Fruit fly (Drosophila melanogaster) whole organism, wandering third instar larva: ENCODE measurements around the gene PK1-R.
A peak's percentile ranks its signal among the peaks of the same experiment; 100 is the strongest.

Experiments
- CrebA ChIP-seq: fragments of 200-800 bp; sonication (Bioruptor generic); optimal IDR thresholded peaks from 2 replicates; lab custom pipeline; 2016; ENCODE audit warnings: missing biosample characterization, mild to moderate bottlenecking, missing genetic modification characterization, borderline replicate concordance
- Dfd ChIP-seq: fragments of >200 bp; optimal IDR thresholded peaks from 2 replicates; lab custom pipeline; 2017; ENCODE audit warnings: missing biosample characterization, missing genetic modification characterization
- GATAd ChIP-seq: sonication (Bioruptor generic); optimal IDR thresholded peaks from 2 replicates; lab custom pipeline; 2016; ENCODE audit warnings: missing biosample characterization, missing genetic modification characterization
- HLH106 ChIP-seq: fragments of 200-800 bp; optimal IDR thresholded peaks from 3 replicates; lab custom pipeline; 2019; ENCODE audit warnings: missing biosample characterization, mild to moderate bottlenecking, missing genetic modification characterization, moderate library complexity
- Hnf4 ChIP-seq: fragments of 200-800 bp; sonication (Bioruptor generic); optimal IDR thresholded peaks from 2 replicates; lab custom pipeline; 2016; ENCODE audit warnings: missing biosample characterization, mild to moderate bottlenecking, missing genetic modification characterization
- Hr78 ChIP-seq: fragments of >200 bp; optimal IDR thresholded peaks from 2 replicates; lab custom pipeline; 2017; ENCODE audit warnings: missing biosample characterization, missing genetic modification characterization
- Hr83 ChIP-seq: fragments of 200-300 bp; sonication (Bioruptor generic); optimal IDR thresholded peaks from 2 replicates; lab custom pipeline; 2016; ENCODE audit warnings: missing biosample characterization, mild to moderate bottlenecking, missing genetic modification characterization, moderate library complexity; ENCODE audit not compliant: poor library complexity, severe bottlenecking
- Mio ChIP-seq: sonication (Bioruptor generic); optimal IDR thresholded peaks from 2 replicates; lab custom pipeline; 2016; ENCODE audit warnings: missing biosample characterization, missing genetic modification characterization
- Myc ChIP-seq: fragments of >200 bp; optimal IDR thresholded peaks from 2 replicates; lab custom pipeline; 2017
- N ChIP-seq: fragments of >200 bp; optimal IDR thresholded peaks from 2 replicates; lab custom pipeline; 2018; ENCODE audit warnings: missing biosample characterization, missing external identifiers, missing genetic modification characterization
- OdsH ChIP-seq: fragments of 200-800 bp; sonication (Bioruptor generic); optimal IDR thresholded peaks from 2 replicates; lab custom pipeline; 2016; ENCODE audit warnings: missing biosample characterization, mild to moderate bottlenecking, missing genetic modification characterization
- Rel ChIP-seq, 2 experiments: fragments of 200-800 bp; sonication (Bioruptor generic) in 1 of 2; optimal IDR thresholded peaks; 2 replicates in 1 of 2; 3 replicates in 1 of 2; lab custom pipeline; 2016 to 2019; ENCODE audit warnings: mild to moderate bottlenecking in 2 of 2, missing biosample characterization in 2 of 2, missing genetic modification characterization in 2 of 2, moderate library complexity in 1 of 2
- Sp1 ChIP-seq: fragments of 200-800 bp; sonication (Bioruptor generic); optimal IDR thresholded peaks from 3 replicates; lab custom pipeline; 2019; ENCODE audit warnings: missing biosample characterization, mild to moderate bottlenecking, missing genetic modification characterization, moderate library complexity
- Vsx2 ChIP-seq: fragments of 200-300, 225-300 bp; sonication (Bioruptor generic); optimal IDR thresholded peaks from 2 replicates; lab custom pipeline; 2018; ENCODE audit warnings: missing biosample characterization, missing genetic modification characterization; ENCODE audit not compliant: partially characterized antibody
- br ChIP-seq: fragments of 200-800 bp; sonication (Bioruptor generic); optimal IDR thresholded peaks from 2 replicates; lab custom pipeline; 2016; ENCODE audit warnings: missing biosample characterization, missing genetic modification characterization
- brk ChIP-seq: fragments of 200-800 bp; sonication (Bioruptor generic); optimal IDR thresholded peaks from 2 replicates; lab custom pipeline; 2016; ENCODE audit warnings: missing biosample characterization, mild to moderate bottlenecking, missing genetic modification characterization
- dl ChIP-seq, 2 experiments: fragments of 175-275, 200-275 bp in 1 of 2; fragments of 200-275 bp in 1 of 2; sonication (Bioruptor generic); optimal IDR thresholded peaks; lab custom pipeline; 2018; ENCODE audit warnings: mild to moderate bottlenecking in 2 of 2, missing biosample characterization in 2 of 2, missing genetic modification characterization in 2 of 2, moderate library complexity in 2 of 2; ENCODE audit not compliant: partially characterized antibody in 2 of 2, insufficient read depth in 1 of 2
- dmrt93B ChIP-seq: fragments of 200-800 bp; sonication (Bioruptor generic); optimal IDR thresholded peaks from 2 replicates; lab custom pipeline; 2018; ENCODE audit warnings: missing biosample characterization, mild to moderate bottlenecking, missing genetic modification characterization
- dsf ChIP-seq: sonication (Bioruptor generic); optimal IDR thresholded peaks from 2 replicates; lab custom pipeline; 2016; ENCODE audit warnings: missing biosample characterization, missing genetic modification characterization, borderline replicate concordance
- ey ChIP-seq: fragments of 200-800 bp; sonication (Bioruptor generic); optimal IDR thresholded peaks from 2 replicates; lab custom pipeline; 2016; ENCODE audit warnings: missing biosample characterization, missing genetic modification characterization
- foxo ChIP-seq, 2 experiments: fragments of 200-800 bp; sonication (Bioruptor generic); optimal IDR thresholded peaks; 2 replicates in 1 of 2; 3 replicates in 1 of 2; lab custom pipeline; 2016 to 2017; ENCODE audit warnings: missing biosample characterization in 2 of 2, missing genetic modification characterization in 2 of 2
- fru ChIP-seq: fragments of 200-800 bp; sonication (Bioruptor generic); optimal IDR thresholded peaks from 3 replicates; lab custom pipeline; 2016; ENCODE audit warnings: missing biosample characterization, mild to moderate bottlenecking, missing genetic modification characterization
- h ChIP-seq: fragments of 200-800 bp; sonication (Bioruptor generic); optimal IDR thresholded peaks from 3 replicates; lab custom pipeline; 2016; ENCODE audit warnings: missing biosample characterization, mild to moderate bottlenecking, missing genetic modification characterization
- lola ChIP-seq: fragments of >200 bp; optimal IDR thresholded peaks from 2 replicates; lab custom pipeline; 2017; ENCODE audit warnings: missing biosample characterization, missing genetic modification characterization
- pan ChIP-seq: fragments of >200 bp; optimal IDR thresholded peaks from 2 replicates; lab custom pipeline; 2017
- psq ChIP-seq: fragments of 200-800 bp; sonication (Bioruptor generic); optimal IDR thresholded peaks from 3 replicates; lab custom pipeline; 2017; ENCODE audit warnings: missing biosample characterization, mild to moderate bottlenecking, missing genetic modification characterization, moderate library complexity
- rgr ChIP-seq: fragments of 200-800 bp; sonication (Bioruptor generic); optimal IDR thresholded peaks from 3 replicates; lab custom pipeline; 2016; ENCODE audit warnings: missing biosample characterization, mild to moderate bottlenecking, missing genetic modification characterization
- sage ChIP-seq: fragments of 200-800 bp; sonication (Bioruptor generic); optimal IDR thresholded peaks from 2 replicates; lab custom pipeline; 2016; ENCODE audit warnings: missing biosample characterization, mild to moderate bottlenecking, missing genetic modification characterization
- sv ChIP-seq: fragments of 200-800 bp; sonication (Bioruptor generic); optimal IDR thresholded peaks from 3 replicates; lab custom pipeline; 2016; ENCODE audit warnings: missing biosample characterization, missing genetic modification characterization
- tai ChIP-seq: sonication (Bioruptor generic); optimal IDR thresholded peaks from 2 replicates; lab custom pipeline; 2016; ENCODE audit warnings: missing biosample characterization, missing genetic modification characterization
- usp ChIP-seq: fragments of >200 bp; optimal IDR thresholded peaks from 2 replicates; lab custom pipeline; 2017; ENCODE audit warnings: missing biosample characterization, missing genetic modification characterization
- woc ChIP-seq: sonication (Bioruptor generic); optimal IDR thresholded peaks from 2 replicates; lab custom pipeline; 2016; ENCODE audit warnings: missing biosample characterization, mild to moderate bottlenecking, missing genetic modification characterization

PK1-R gene

dm6 chr3R:14067904-14068636 lies 34.9 kb downstream of the PK1-R start:
- TF ChIP-seq woc (GFP tag; lab: Kevin White, UChicago) (no peak), Vsx2 (GFP tag; lab: Kevin White, UChicago) (no peak), br (peak; percentile 4), N (no peak), fru (GFP tag; lab: Kevin White, UChicago) (no peak), Dfd (GFP tag; lab: Kevin White, UChicago) (no peak), h (GFP tag; lab: Kevin White, UChicago) (peak; percentile 17), Hr78 (GFP tag; lab: Kevin White, UChicago) (no peak), Rel (GFP tag; optimal IDR thresholded peaks at IDR 0.05; lab: Kevin White, UChicago) (no peak), Rel (tag; optimal IDR thresholded peaks at IDR 0.05; lab: Kevin White, UChicago) (peak; percentile 91), dmrt93B (GFP tag; lab: Kevin White, UChicago) (no peak), foxo (GFP tag; optimal IDR thresholded peaks at IDR 0.05; lab: Kevin White, UChicago) (no peak), HLH106 (tag; lab: Kevin White, UChicago) (no peak), pan (lab: Kevin White, UChicago) (no peak), OdsH (GFP tag; lab: Kevin White, UChicago) (no peak), tai (GFP tag; lab: Kevin White, UChicago) (no peak)

dm6 chr3R:14065241-14065640 lies 37.7 kb downstream of the PK1-R start:
- TF ChIP-seq sage (GFP tag; lab: Kevin White, UChicago) = no peak
- TF ChIP-seq sv (GFP tag; lab: Kevin White, UChicago) = no peak
- TF ChIP-seq dsf (GFP tag; lab: Kevin White, UChicago) = no peak
- no peak for TF ChIP-seq woc (GFP tag; lab: Kevin White, UChicago)
- no peak for TF ChIP-seq ey
- TF ChIP-seq br = no peak
- TF ChIP-seq Hnf4 (GFP tag; lab: Kevin White, UChicago) = no peak
- TF ChIP-seq lola (GFP tag; lab: Kevin White, UChicago) = no peak
- TF ChIP-seq Myc (lab: Kevin White, UChicago) = no peak
- TF ChIP-seq dmrt93B (GFP tag; lab: Kevin White, UChicago) = no peak
- no peak for TF ChIP-seq Hr83 (GFP tag; lab: Kevin White, UChicago)
- TF ChIP-seq CrebA = no peak
- TF ChIP-seq Sp1 (GFP tag; lab: Kevin White, UChicago) = no peak
- TF ChIP-seq pan (lab: Kevin White, UChicago) = no peak
- no peak for TF ChIP-seq psq
- TF ChIP-seq Dfd (GFP tag; lab: Kevin White, UChicago) = no peak
- TF ChIP-seq Mio (GFP tag; lab: Kevin White, UChicago) = no peak
- no peak for TF ChIP-seq dl (GFP tag; optimal IDR thresholded peaks at IDR 0.05; lab: Kevin White, UChicago; ENCODE audit: insufficient read depth in 1 of 2, partially characterized antibody in 2 of 2)
- TF ChIP-seq brk (GFP tag; lab: Kevin White, UChicago) = no peak

dm6 chr3R:14064158-14064969 lies 38.6 kb downstream of the PK1-R start:
- TF ChIP-seq brk (GFP tag; lab: Kevin White, UChicago) (no peak), Hr83 (GFP tag; lab: Kevin White, UChicago) (no peak), foxo (GFP tag; optimal IDR thresholded peaks at IDR 0.05; lab: Kevin White, UChicago) (no peak), Rel (GFP tag; optimal IDR thresholded peaks at IDR 0.05; lab: Kevin White, UChicago) (no peak), Rel (tag; optimal IDR thresholded peaks at IDR 0.05; lab: Kevin White, UChicago) (no peak), GATAd (GFP tag; lab: Kevin White, UChicago) (no peak), lola (GFP tag; lab: Kevin White, UChicago) (no peak), Hnf4 (GFP tag; lab: Kevin White, UChicago) (no peak), usp (GFP tag; lab: Kevin White, UChicago) (no peak), dl (GFP tag; optimal IDR thresholded peaks at IDR 0.05; lab: Kevin White, UChicago; ENCODE audit: insufficient read depth in 1 of 2, partially characterized antibody in 2 of 2) (no peak), rgr (GFP tag; lab: Kevin White, UChicago) (no peak), pan (lab: Kevin White, UChicago) (no peak), Sp1 (GFP tag; lab: Kevin White, UChicago) (no peak)
